Worm (Caenorhabditis elegans) whole organism, young adult: ENCODE results near the gene frm-2.

Experiments used
- B0336.3 ChIP-seq: fragments of 200-800 bp; sonication (Bioruptor generic); IDR thresholded peaks from 2 replicates; pipeline ENCODE4 v1.3.6; 2022; ENCODE audit warnings: missing genetic modification characterization, missing compliant biosample characterization
- C17E4.6 ChIP-seq: fragments of 200-800 bp; sonication (Bioruptor generic); IDR thresholded peaks from 2 replicates; pipeline ENCODE4 v1.3.6; 2022; ENCODE audit warnings: missing genetic modification reagents, missing genetic modification characterization, missing compliant biosample characterization
- D2030.7 ChIP-seq: fragments of 200-800 bp; sonication (Bioruptor generic); IDR thresholded peaks from 2 replicates; pipeline ENCODE4 v1.3.6; 2022; ENCODE audit warnings: missing genetic modification reagents, missing genetic modification characterization, missing compliant biosample characterization
- F33H1.4 ChIP-seq: fragments of 200-800 bp; sonication (Bioruptor generic); IDR thresholded peaks from 2 replicates; pipeline ENCODE4 v1.3.6; 2022; ENCODE audit warnings: missing genetic modification reagents, missing genetic modification characterization, missing compliant biosample characterization
- K11D2.4 ChIP-seq: fragments of 200-800 bp; sonication (Bioruptor generic); IDR thresholded peaks from 2 replicates; pipeline ENCODE4 v1.3.6; 2022; ENCODE audit warnings: missing genetic modification reagents, missing genetic modification characterization, missing compliant biosample characterization
- Y56A3A.18 ChIP-seq: fragments of 200-800 bp; sonication (Bioruptor generic); IDR thresholded peaks from 2 replicates; pipeline ENCODE4 v1.3.6; 2022; ENCODE audit warnings: missing genetic modification reagents, missing genetic modification characterization, missing compliant biosample characterization
- Y95B8A.8 ChIP-seq: fragments of 200-800 bp; sonication (Bioruptor generic); IDR thresholded peaks from 2 replicates; pipeline ENCODE4 v1.3.6; 2022; ENCODE audit warnings: missing genetic modification reagents, missing genetic modification characterization, missing compliant biosample characterization
- akir-1 ChIP-seq: fragments of 200-800 bp; sonication (Bioruptor generic); optimal IDR thresholded peaks from 2 replicates; lab custom pipeline; 2018; ENCODE audit warnings: mild to moderate bottlenecking, missing genetic modification characterization, moderate library complexity, missing compliant biosample characterization
- atf-7 ChIP-seq: sonication (generic microtip); optimal IDR thresholded peaks from 2 replicates; lab custom pipeline; 2017; ENCODE audit warnings: mild to moderate bottlenecking, missing genetic modification characterization, missing compliant biosample characterization
- athp-1 ChIP-seq: sonication (generic microtip); optimal IDR thresholded peaks from 2 replicates; lab custom pipeline; 2017; ENCODE audit warnings: mild to moderate bottlenecking, missing genetic modification characterization, missing compliant biosample characterization
- bed-1 ChIP-seq: fragments of 200-800 bp; sonication (Bioruptor generic); IDR thresholded peaks from 2 replicates; pipeline ENCODE4 v1.3.6; 2022; ENCODE audit warnings: missing genetic modification reagents, missing genetic modification characterization, missing compliant biosample characterization
- bed-2 ChIP-seq: fragments of 200-800 bp; sonication (Bioruptor generic); IDR thresholded peaks from 2 replicates; pipeline ENCODE4 v1.3.6; 2022; ENCODE audit warnings: missing genetic modification reagents, missing genetic modification characterization, missing compliant biosample characterization
- cebp-2 ChIP-seq: fragments of 200-800 bp; sonication (Bioruptor generic); IDR thresholded peaks from 2 replicates; pipeline ENCODE4 v1.3.6; 2022; ENCODE audit warnings: missing genetic modification characterization, missing compliant biosample characterization
- ceh-27 ChIP-seq: fragments of 200-800 bp; sonication (Bioruptor generic); optimal IDR thresholded peaks from 2 replicates; lab custom pipeline; 2018; ENCODE audit warnings: mild to moderate bottlenecking, missing genetic modification characterization, moderate library complexity, missing compliant biosample characterization
- ceh-91 ChIP-seq: fragments of 200-800 bp; sonication (Bioruptor generic); IDR thresholded peaks from 2 replicates; pipeline ENCODE4 v1.3.6; 2022; ENCODE audit warnings: missing genetic modification reagents, missing genetic modification characterization, missing compliant biosample characterization
- dox-1 ChIP-seq: fragments of 200-800 bp; sonication (Bioruptor generic); IDR thresholded peaks from 2 replicates; pipeline ENCODE4 v1.3.6; 2022; ENCODE audit warnings: missing genetic modification reagents, missing genetic modification characterization, missing compliant biosample characterization
- dpff-1 ChIP-seq: sonication (generic microtip); optimal IDR thresholded peaks from 2 replicates; lab custom pipeline; 2017; ENCODE audit warnings: mild to moderate bottlenecking, missing genetic modification characterization, missing compliant biosample characterization
- efl-1 ChIP-seq: fragments of 150-350 bp; optimal IDR thresholded peaks from 2 replicates; lab custom pipeline; 2014; ENCODE audit warnings: missing biosample characterization, missing genetic modification reagents, missing genetic modification characterization
- egrh-3 ChIP-seq: fragments of 200-800 bp; sonication (Bioruptor generic); IDR thresholded peaks from 2 replicates; pipeline ENCODE4 v1.3.6; 2022; ENCODE audit warnings: missing genetic modification reagents, missing genetic modification characterization, missing compliant biosample characterization
- him-1 ChIP-seq: sonication (generic microtip); optimal IDR thresholded peaks from 2 replicates; lab custom pipeline; 2016; ENCODE audit warnings: missing genotype, missing genetic modification reagents, missing genetic modification characterization, missing compliant biosample characterization
- hrde-1 ChIP-seq: sonication (generic microtip); optimal IDR thresholded peaks from 2 replicates; lab custom pipeline; 2016; ENCODE audit warnings: missing genetic modification characterization, mild to moderate bottlenecking, missing compliant biosample characterization, moderate library complexity, missing genotype, missing genetic modification reagents, borderline replicate concordance
- let-607 ChIP-seq, 2 experiments: fragments of 200-800 bp in 1 of 2; sonication (Bioruptor generic) in 1 of 2; sonication (generic microtip) in 1 of 2; optimal IDR thresholded peaks; 2 replicates each; lab custom pipeline; 2016 to 2018; ENCODE audit warnings: mild to moderate bottlenecking in 2 of 2, missing compliant biosample characterization in 2 of 2, missing genetic modification characterization in 2 of 2, moderate library complexity in 2 of 2, missing genotype in 1 of 2
- lin-26 ChIP-seq: fragments of 200-800 bp; sonication (Bioruptor generic); IDR thresholded peaks from 2 replicates; pipeline ENCODE4 v1.3.6; 2022; ENCODE audit warnings: missing genetic modification reagents, missing genetic modification characterization, missing compliant biosample characterization
- lsy-27 ChIP-seq: sonication (generic microtip); optimal IDR thresholded peaks from 2 replicates; lab custom pipeline; 2017; ENCODE audit warnings: missing genetic modification characterization, mild to moderate bottlenecking, missing compliant biosample characterization, antibody characterized with exemption, missing genotype, borderline replicate concordance; ENCODE audit not compliant: insufficient read depth
- madf-6 ChIP-seq: fragments of 200-800 bp; sonication (Bioruptor generic); IDR thresholded peaks from 2 replicates; pipeline ENCODE4 v1.3.6; 2022; ENCODE audit warnings: missing genetic modification reagents, missing genetic modification characterization, missing compliant biosample characterization
- mcd-1 ChIP-seq: fragments of 200-800 bp; sonication (Bioruptor generic); IDR thresholded peaks from 2 replicates; pipeline ENCODE4 v1.3.6; 2022; ENCODE audit warnings: missing genetic modification reagents, missing genetic modification characterization, missing compliant biosample characterization
- nfya-1 ChIP-seq: sonication (generic microtip); optimal IDR thresholded peaks from 2 replicates; lab custom pipeline; 2017; ENCODE audit warnings: antibody characterized with exemption, missing compliant biosample characterization, missing genetic modification characterization, borderline replicate concordance; ENCODE audit not compliant: insufficient read depth
- nfyb-1 ChIP-seq: fragments of 200-800 bp; sonication (Bioruptor generic); IDR thresholded peaks from 2 replicates; pipeline ENCODE4 v1.3.6; 2022; ENCODE audit warnings: missing genetic modification reagents, missing genetic modification characterization, missing compliant biosample characterization
- nhr-179 ChIP-seq: sonication (generic microtip); optimal IDR thresholded peaks from 2 replicates; lab custom pipeline; 2016; ENCODE audit warnings: mild to moderate bottlenecking, missing genetic modification characterization, missing compliant biosample characterization
- nhr-27 ChIP-seq: fragments of 200-800 bp; sonication (Bioruptor generic); optimal IDR thresholded peaks from 2 replicates; lab custom pipeline; 2018; ENCODE audit warnings: mild to moderate bottlenecking, missing genetic modification characterization, moderate library complexity, missing compliant biosample characterization
- nhr-90 ChIP-seq: sonication (generic microtip); optimal IDR thresholded peaks from 2 replicates; lab custom pipeline; 2016; ENCODE audit warnings: missing genotype, mild to moderate bottlenecking, missing genetic modification characterization, missing compliant biosample characterization
- pbrm-1 ChIP-seq: fragments of 200-800 bp; sonication (Bioruptor generic); IDR thresholded peaks from 2 replicates; pipeline ENCODE4 v1.3.6; 2022; ENCODE audit warnings: missing genetic modification reagents, missing genetic modification characterization, missing compliant biosample characterization
- pha-4 ChIP-seq: fragments of 150-350 bp; sonication (generic microtip); optimal IDR thresholded peaks from 2 replicates; lab custom pipeline; 2014; ENCODE audit warnings: missing biosample characterization, missing genetic modification reagents, missing genetic modification characterization
- rcor-1 ChIP-seq: fragments of 200-800 bp; sonication (Bioruptor generic); IDR thresholded peaks from 2 replicates; pipeline ENCODE4 v1.3.6; 2022; ENCODE audit warnings: missing genetic modification reagents, missing genetic modification characterization, missing compliant biosample characterization
- tbx-9 ChIP-seq: sonication (generic microtip); optimal IDR thresholded peaks from 2 replicates; lab custom pipeline; 2016; ENCODE audit warnings: borderline replicate concordance, missing genetic modification characterization, inconsistent platforms, missing compliant biosample characterization
- unc-130 ChIP-seq: sonication (generic microtip); optimal IDR thresholded peaks from 2 replicates; lab custom pipeline; 2016; ENCODE audit warnings: missing genetic modification reagents, missing genetic modification characterization, missing compliant biosample characterization
- xnd-1 ChIP-seq: sonication (generic microtip); optimal IDR thresholded peaks from 2 replicates; lab custom pipeline; 2016; ENCODE audit warnings: missing genotype, missing genetic modification reagents, missing genetic modification characterization, missing compliant biosample characterization
- zfh-2 ChIP-seq: fragments of 200-800 bp; sonication (Bioruptor generic); conservative IDR thresholded peaks from 2 replicates; pipeline ENCODE4 v1.3.6; 2022; ENCODE audit warnings: missing genetic modification reagents, missing genetic modification characterization, missing compliant biosample characterization
- zim-3 ChIP-seq: sonication (generic microtip); optimal IDR thresholded peaks from 2 replicates; lab custom pipeline; 2017; ENCODE audit warnings: mild to moderate bottlenecking, missing genetic modification characterization, moderate library complexity, missing compliant biosample characterization
- ztf-25 ChIP-seq: fragments of 200-800 bp; sonication (Bioruptor generic); IDR thresholded peaks from 2 replicates; pipeline ENCODE4 v1.3.6; 2022; ENCODE audit warnings: missing genetic modification reagents, missing genetic modification characterization, missing compliant biosample characterization
- ztf-26 ChIP-seq: sonication (generic microtip); optimal IDR thresholded peaks from 2 replicates; lab custom pipeline; 2017; ENCODE audit warnings: missing genetic modification characterization, missing compliant biosample characterization
- ztf-3 ChIP-seq: fragments of 200-800 bp; sonication (Bioruptor generic); optimal IDR thresholded peaks from 2 replicates; lab custom pipeline; 2018; ENCODE audit warnings: mild to moderate bottlenecking, missing genetic modification characterization, missing compliant biosample characterization

frm-2 gene

ce11 chrIII:5958172-5958886 lies 23.6 kb downstream of the frm-2 start, which contains the start of the genes nono-1 and nop-1 (continued):
- TF ChIP-seq Y95B8A.8 (GFP tag; lab: Robert Waterston, UW), result no peak
- peak; percentile 74 for TF ChIP-seq xnd-1 (tag; lab: Kevin White, UChicago)
- TF ChIP-seq madf-6, result peak; percentile 87
- peak; percentile 37 for TF ChIP-seq efl-1
- peak; percentile 89 for TF ChIP-seq F33H1.4
- peak; percentile 49 for TF ChIP-seq ceh-91 (GFP tag; lab: Robert Waterston, UW)
- TF ChIP-seq rcor-1 (GFP tag; lab: Robert Waterston, UW), result no peak
- peak; percentile 33 for TF ChIP-seq him-1 (tag; lab: Kevin White, UChicago)
- TF ChIP-seq D2030.7 (GFP tag; lab: Robert Waterston, UW), result peak; percentile 33; the same call in 1 of the 2 replicates
- TF ChIP-seq ztf-26 (tag; lab: Kevin White, UChicago), result no peak

- no peak for TF ChIP-seq tbx-9 (tag; lab: Kevin White, UChicago)
- TF ChIP-seq nfyb-1, result no peak
- TF ChIP-seq zfh-2 (GFP tag; lab: Robert Waterston, UW), result peak; percentile 87
- peak; percentile 11; the same call in 1 of the 2 replicates for TF ChIP-seq bed-2 (GFP tag; lab: Robert Waterston, UW)
- TF ChIP-seq nhr-27 (tag; lab: Kevin White, UChicago), result no peak
- no peak for TF ChIP-seq nhr-179 (tag; lab: Kevin White, UChicago)
- TF ChIP-seq dpff-1, result no peak
- peak; percentile 81; the same call in 1 of the 2 replicates for TF ChIP-seq egrh-3
- no peak for TF ChIP-seq pbrm-1 (GFP tag; lab: Robert Waterston, UW)
- TF ChIP-seq mcd-1 (GFP tag; lab: Robert Waterston, UW), result peak; percentile 26; the same call in 1 of the 2 replicates
These were observed 28.0 kb downstream of the frm-2 start for ce11 chrIII:5953913-5954290.

ce11 chrIII:5953041-5953912 lies 28.6 kb downstream of the frm-2 start:
- no peak for TF ChIP-seq ztf-25 (GFP tag; lab: Robert Waterston, UW)
- TF ChIP-seq zim-3 (tag; lab: Kevin White, UChicago), result no peak
- no peak for TF ChIP-seq lsy-27 (tag; lab: Kevin White, UChicago)
- TF ChIP-seq bed-2 (GFP tag; lab: Robert Waterston, UW), result no peak
- TF ChIP-seq C17E4.6 (GFP tag; lab: Robert Waterston, UW), result no peak
- TF ChIP-seq lin-26 (GFP tag; lab: Robert Waterston, UW), result peak; percentile 38; the same call in 1 of the 2 replicates
- peak; percentile 66 for TF ChIP-seq B0336.3 (GFP tag; lab: Robert Waterston, UW)
- peak; percentile 35; the same call in 1 of the 2 replicates for TF ChIP-seq dox-1 (GFP tag; lab: Robert Waterston, UW)
- 0 out of 2 replicates have a peak, but pooled peaks have one; percentile 22 for TF ChIP-seq K11D2.4 (GFP tag; lab: Robert Waterston, UW)
- TF ChIP-seq nfya-1 (tag; lab: Kevin White, UChicago), result no peak
- TF ChIP-seq akir-1, result no peak
- no peak for TF ChIP-seq ztf-3 (GFP tag; lab: Kevin White, UChicago)
- TF ChIP-seq pbrm-1 (GFP tag; lab: Robert Waterston, UW), result no peak
- no peak for TF ChIP-seq unc-130 (GFP tag; lab: Kevin White, UChicago)
- no peak for TF ChIP-seq let-607 (tag; optimal IDR thresholded peaks at IDR 0.05; lab: Kevin White, UChicago)
- no peak for TF ChIP-seq bed-1 (GFP tag; lab: Robert Waterston, UW)
- TF ChIP-seq atf-7 (tag; lab: Kevin White, UChicago), result no peak
- 0 out of 2 replicates have a peak, but pooled peaks have one; percentile 74 for TF ChIP-seq Y56A3A.18 (GFP tag; lab: Robert Waterston, UW)
- TF ChIP-seq nhr-90 (tag; lab: Kevin White, UChicago), result no peak
- peak; percentile 88 for TF ChIP-seq hrde-1 (tag; lab: Kevin White, UChicago)
- peak; percentile 31 for TF ChIP-seq athp-1
- no peak for TF ChIP-seq cebp-2 (GFP tag; lab: Robert Waterston, UW)
- no peak for TF ChIP-seq pha-4
- no peak for TF ChIP-seq ceh-27 (GFP tag; lab: Kevin White, UChicago)
- TF ChIP-seq nhr-27 (tag; lab: Kevin White, UChicago), result no peak
